Worm (Caenorhabditis elegans) whole organism, late embryonic: Measurements from ENCODE around the gene ger-1.

Source experiments
- F13H6.1 ChIP-seq: sonication (generic microtip); optimal IDR thresholded peaks from 2 replicates; lab custom pipeline; 2016; ENCODE audit warnings: missing genetic modification characterization, missing compliant biosample characterization
- K02D7.2 ChIP-seq: sonication (generic microtip); optimal IDR thresholded peaks from 2 replicates; lab custom pipeline; 2017; ENCODE audit warnings: mild to moderate bottlenecking, missing genetic modification characterization, missing compliant biosample characterization
- Y22D7AL.16 ChIP-seq: sonication (generic microtip); optimal IDR thresholded peaks from 2 replicates; lab custom pipeline; 2016; ENCODE audit warnings: missing genetic modification characterization, missing compliant biosample characterization
- ahr-1 ChIP-seq: sonication (generic microtip); optimal IDR thresholded peaks from 2 replicates; lab custom pipeline; 2016; ENCODE audit warnings: missing genetic modification characterization, missing compliant biosample characterization
- ama-1 ChIP-seq: fragments of 150-350 bp; optimal IDR thresholded peaks from 2 replicates; lab custom pipeline; 2014
- ceh-2 ChIP-seq: sonication (generic microtip); optimal IDR thresholded peaks from 2 replicates; lab custom pipeline; 2016; ENCODE audit warnings: missing genotype, missing genetic modification characterization, missing compliant biosample characterization
- ceh-31 ChIP-seq: sonication (generic microtip); optimal IDR thresholded peaks from 2 replicates; lab custom pipeline; 2016; ENCODE audit warnings: missing genetic modification characterization, missing compliant biosample characterization
- ceh-34 ChIP-seq: sonication (generic microtip); optimal IDR thresholded peaks from 2 replicates; lab custom pipeline; 2016; ENCODE audit warnings: mild to moderate bottlenecking, missing genetic modification characterization, missing compliant biosample characterization
- ceh-9 ChIP-seq: sonication (generic microtip); optimal IDR thresholded peaks from 2 replicates; lab custom pipeline; 2016; ENCODE audit warnings: mild to moderate bottlenecking, missing genetic modification characterization, inconsistent platforms, missing compliant biosample characterization
- dmd-4 ChIP-seq: sonication (generic microtip); optimal IDR thresholded peaks from 2 replicates; lab custom pipeline; 2016; ENCODE audit warnings: borderline replicate concordance, missing genetic modification characterization, missing compliant biosample characterization
- dve-1 ChIP-seq: sonication (generic microtip); optimal IDR thresholded peaks from 2 replicates; lab custom pipeline; 2017; ENCODE audit warnings: antibody characterized with exemption, mild to moderate bottlenecking, missing genetic modification characterization, missing compliant biosample characterization
- elt-2 ChIP-seq: sonication (generic microtip); optimal IDR thresholded peaks from 2 replicates; lab custom pipeline; 2016; ENCODE audit warnings: missing genetic modification reagents, missing genetic modification characterization, missing compliant biosample characterization
- elt-4 ChIP-seq: sonication (generic microtip); optimal IDR thresholded peaks from 2 replicates; lab custom pipeline; 2016; ENCODE audit warnings: missing genetic modification characterization, missing compliant biosample characterization
- eyg-1 ChIP-seq: sonication (generic microtip); optimal IDR thresholded peaks from 2 replicates; lab custom pipeline; 2016; ENCODE audit warnings: missing genotype, missing genetic modification characterization, missing compliant biosample characterization
- fax-1 ChIP-seq: sonication (generic microtip); optimal IDR thresholded peaks from 2 replicates; lab custom pipeline; 2016; ENCODE audit warnings: missing genotype, missing genetic modification characterization, missing compliant biosample characterization
- fkh-10 ChIP-seq: fragments of 150-350 bp; optimal IDR thresholded peaks from 2 replicates; lab custom pipeline; 2014; ENCODE audit warnings: missing biosample characterization, missing genetic modification reagents, missing genetic modification characterization
- fkh-6 ChIP-seq: sonication (generic microtip); optimal IDR thresholded peaks from 2 replicates; lab custom pipeline; 2016; ENCODE audit warnings: missing genetic modification characterization, missing compliant biosample characterization
- gmeb-2 ChIP-seq: sonication (generic microtip); optimal IDR thresholded peaks from 2 replicates; lab custom pipeline; 2016; ENCODE audit warnings: missing genetic modification characterization, inconsistent platforms, missing compliant biosample characterization
- hlh-13 ChIP-seq: fragments of 200-800 bp; sonication (Bioruptor generic); optimal IDR thresholded peaks from 2 replicates; lab custom pipeline; 2018; ENCODE audit warnings: mild to moderate bottlenecking, missing genetic modification characterization, missing compliant biosample characterization
- hlh-15 ChIP-seq: sonication (generic microtip); optimal IDR thresholded peaks from 2 replicates; lab custom pipeline; 2016; ENCODE audit warnings: missing genetic modification characterization, missing compliant biosample characterization
- lin-11 ChIP-seq: fragments of 200-800 bp; sonication (Bioruptor generic); optimal IDR thresholded peaks from 2 replicates; lab custom pipeline; 2018; ENCODE audit warnings: mild to moderate bottlenecking, missing genetic modification characterization, missing compliant biosample characterization
- mec-3 ChIP-seq: sonication (generic microtip); optimal IDR thresholded peaks from 2 replicates; lab custom pipeline; 2016; ENCODE audit warnings: borderline replicate concordance, missing genetic modification characterization, missing compliant biosample characterization
- npax-4 ChIP-seq: sonication (generic microtip); optimal IDR thresholded peaks from 2 replicates; lab custom pipeline; 2016; ENCODE audit warnings: missing genetic modification characterization, missing compliant biosample characterization
- pag-3 ChIP-seq: sonication (generic microtip); optimal IDR thresholded peaks from 2 replicates; lab custom pipeline; 2016; ENCODE audit warnings: missing compliant biosample characterization, missing genetic modification characterization, borderline replicate concordance
- pat-9 ChIP-seq: fragments of 200-800 bp; sonication (Bioruptor generic); optimal IDR thresholded peaks from 2 replicates; lab custom pipeline; 2018; ENCODE audit warnings: mild to moderate bottlenecking, missing genetic modification characterization, moderate library complexity, missing compliant biosample characterization
- pax-1 ChIP-seq: fragments of 150-350 bp; optimal IDR thresholded peaks from 2 replicates; lab custom pipeline; 2014; ENCODE audit warnings: missing biosample characterization, missing genetic modification characterization
- pha-2 ChIP-seq: sonication (generic microtip); optimal IDR thresholded peaks from 2 replicates; lab custom pipeline; 2017; ENCODE audit warnings: mild to moderate bottlenecking, missing genetic modification characterization, missing compliant biosample characterization
- pqm-1 ChIP-seq: sonication (generic microtip); optimal IDR thresholded peaks from 2 replicates; lab custom pipeline; 2016; ENCODE audit warnings: missing genetic modification characterization, missing compliant biosample characterization
- pros-1 ChIP-seq: fragments of 150-350 bp; optimal IDR thresholded peaks from 2 replicates; lab custom pipeline; 2014; ENCODE audit warnings: missing biosample characterization, missing genetic modification reagents, missing genetic modification characterization
- rnt-1 ChIP-seq: sonication (generic microtip); optimal IDR thresholded peaks from 2 replicates; lab custom pipeline; 2016; ENCODE audit warnings: missing genetic modification characterization, missing compliant biosample characterization
- sdc-2 ChIP-seq: sonication (generic microtip); optimal IDR thresholded peaks from 2 replicates; lab custom pipeline; 2016; ENCODE audit warnings: missing genotype, missing genetic modification characterization, missing compliant biosample characterization
- sox-2 ChIP-seq: fragments of 200-800 bp; sonication (Bioruptor generic); IDR thresholded peaks from 2 replicates; pipeline ENCODE4 v1.3.6; 2022; ENCODE audit warnings: missing genetic modification reagents, missing genetic modification characterization, missing compliant biosample characterization
- tbx-2 ChIP-seq: sonication (generic microtip); optimal IDR thresholded peaks from 2 replicates; lab custom pipeline; 2016; ENCODE audit warnings: missing genetic modification characterization, missing compliant biosample characterization
- tbx-7 ChIP-seq: sonication (generic microtip); optimal IDR thresholded peaks from 2 replicates; lab custom pipeline; 2016; ENCODE audit warnings: missing genotype, missing genetic modification characterization, missing compliant biosample characterization
- unc-55 ChIP-seq: sonication (generic microtip); optimal IDR thresholded peaks from 2 replicates; lab custom pipeline; 2017; ENCODE audit warnings: missing biosample characterization, missing genetic modification reagents, missing genetic modification characterization
- ztf-16 ChIP-seq: sonication (generic microtip); optimal IDR thresholded peaks from 2 replicates; lab custom pipeline; 2017; ENCODE audit warnings: missing genetic modification characterization, missing compliant biosample characterization

The ger-1 gene

ce11 chrIII:7111793-7112192 is 44.5 kb upstream of the ger-1 start, which contains the start of gene B0280.7:
TSS of gene B0280.7 (minus strand) at chrIII:7111893.
- no peak for TF ChIP-seq Y22D7AL.16 (tag; lab: Kevin White, UChicago)
- TF ChIP-seq fax-1: no peak
- TF ChIP-seq fkh-10 (GFP tag; lab: Kevin White, UChicago): no peak
- TF ChIP-seq unc-55 (GFP tag; lab: Kevin White, UChicago): no peak
- no peak for TF ChIP-seq pha-2 (tag; lab: Kevin White, UChicago)
- no peak for TF ChIP-seq K02D7.2 (tag; lab: Kevin White, UChicago)
- TF ChIP-seq hlh-15: no peak
- TF ChIP-seq dve-1 (tag; lab: Kevin White, UChicago): no peak
- no peak for TF ChIP-seq ahr-1 (tag; lab: Kevin White, UChicago)
- TF ChIP-seq ceh-2 (tag; lab: Kevin White, UChicago): no peak
- no peak for TF ChIP-seq mec-3 (tag; lab: Kevin White, UChicago)
- no peak for TF ChIP-seq fkh-6

DNA sequence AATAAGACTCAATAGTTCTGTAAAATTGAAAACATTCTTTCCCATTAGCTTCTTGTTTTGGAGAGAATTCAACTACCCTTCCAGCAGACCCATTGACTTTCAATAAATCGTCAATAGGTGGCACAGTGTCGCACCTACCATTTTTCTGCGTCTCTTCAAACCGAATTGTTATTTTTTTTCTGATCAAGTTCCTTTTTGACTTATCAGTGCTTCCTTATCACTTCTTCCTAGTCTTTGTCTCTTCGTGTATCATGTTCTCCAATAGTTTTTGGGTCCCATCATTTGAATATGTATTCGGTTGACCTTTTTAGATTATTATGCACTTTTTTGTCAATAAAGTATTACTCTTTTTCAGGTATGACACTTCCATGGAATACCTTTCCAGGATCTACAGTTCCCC is 40.7 kb upstream of the ger-1 start, which contains the start of gene odd-1:
Gene odd-1 (plus strand): TSS at position 349 of the 400 bp plus-strand sequence.
- TF ChIP-seq elt-2 (tag; lab: Kevin White, UChicago) (peak; percentile 85), Y22D7AL.16 (tag; lab: Kevin White, UChicago) (no peak)

- TF ChIP-seq K02D7.2 (tag; lab: Kevin White, UChicago): no peak
- TF ChIP-seq ama-1: no peak
- no peak for TF ChIP-seq npax-4 (tag; lab: Kevin White, UChicago)
- no peak for TF ChIP-seq sdc-2 (tag; lab: Kevin White, UChicago)
- no peak for TF ChIP-seq tbx-7
- no peak for TF ChIP-seq sox-2 (GFP tag; lab: Robert Waterston, UW)
- no peak for TF ChIP-seq pax-1 (tag; lab: Kevin White, UChicago)
- TF ChIP-seq pat-9: no peak
- no peak for TF ChIP-seq mec-3 (tag; lab: Kevin White, UChicago)
- no peak for TF ChIP-seq pros-1
- TF ChIP-seq dve-1 (tag; lab: Kevin White, UChicago): no peak
- TF ChIP-seq rnt-1 (tag; lab: Kevin White, UChicago): no peak
- TF ChIP-seq pqm-1 (tag; lab: Kevin White, UChicago): no peak
- no peak for TF ChIP-seq gmeb-2
- TF ChIP-seq pag-3: no peak
- no peak for TF ChIP-seq hlh-15
- TF ChIP-seq ceh-9 (tag; lab: Kevin White, UChicago): no peak
- TF ChIP-seq lin-11 (tag; lab: Kevin White, UChicago): no peak
Observed at ce11 chrIII:7106854-7107253, 39.6 kb upstream of the ger-1 start.

ce11 chrIII:7103940-7104440 is 36.7 kb upstream of the ger-1 start, which contains the start of gene cpg-2:
TSS of gene cpg-2 (minus strand) at chrIII:7103990.
- TF ChIP-seq ztf-16 (tag; lab: Kevin White, UChicago): no peak
- no peak for TF ChIP-seq ceh-31
- no peak for TF ChIP-seq hlh-13
- TF ChIP-seq dmd-4 (tag; lab: Kevin White, UChicago): no peak
- TF ChIP-seq ahr-1 (tag; lab: Kevin White, UChicago): no peak
- TF ChIP-seq ceh-34 (tag; lab: Kevin White, UChicago): no peak
- TF ChIP-seq pat-9: no peak
- no peak for TF ChIP-seq elt-4
- no peak for TF ChIP-seq F13H6.1 (tag; lab: Kevin White, UChicago)
- TF ChIP-seq pax-1 (tag; lab: Kevin White, UChicago): no peak
- no peak for TF ChIP-seq tbx-2 (tag; lab: Kevin White, UChicago)
- TF ChIP-seq eyg-1 (tag; lab: Kevin White, UChicago): no peak
